Worm (Caenorhabditis elegans) whole organism, early embryonic: ENCODE results near the gene scl-26.

Source experiments
- B0310.2 ChIP-seq: sonication (generic microtip); optimal IDR thresholded peaks from 2 replicates; lab custom pipeline; 2016; ENCODE audit warnings: mild to moderate bottlenecking, missing genetic modification characterization, missing compliant biosample characterization
- ama-1 ChIP-seq: fragments of 150-350 bp; optimal IDR thresholded peaks from 2 replicates; lab custom pipeline; 2014
- ceh-13 ChIP-seq: fragments of 200-800 bp; sonication (Bioruptor generic); optimal IDR thresholded peaks from 2 replicates; lab custom pipeline; 2018; ENCODE audit warnings: mild to moderate bottlenecking, missing genetic modification characterization, missing compliant biosample characterization
- ceh-36 ChIP-seq: sonication (generic microtip); optimal IDR thresholded peaks from 2 replicates; lab custom pipeline; 2016; ENCODE audit warnings: missing genetic modification characterization, inconsistent platforms, missing compliant biosample characterization
- flt-1 ChIP-seq: fragments of 200-800 bp; sonication (Bioruptor generic); IDR thresholded peaks from 2 replicates; pipeline ENCODE4 v1.3.6; 2022; ENCODE audit warnings: missing genetic modification characterization, missing compliant biosample characterization
- hmbx-1 ChIP-seq: sonication (generic microtip); optimal IDR thresholded peaks from 2 replicates; lab custom pipeline; 2016; ENCODE audit warnings: mild to moderate bottlenecking, missing genetic modification characterization, missing compliant biosample characterization
- pes-1 ChIP-seq: fragments of 200-800 bp; sonication (Bioruptor generic); IDR thresholded peaks from 2 replicates; pipeline ENCODE4 v1.3.6; 2022; ENCODE audit warnings: missing genetic modification reagents, missing genetic modification characterization, missing compliant biosample characterization
- scrt-1 ChIP-seq: fragments of 200-800 bp; sonication (Bioruptor generic); IDR thresholded peaks from 2 replicates; pipeline ENCODE4 v1.3.6; 2022; ENCODE audit warnings: missing genetic modification characterization, missing compliant biosample characterization
- sea-1 ChIP-seq: fragments of 200-800 bp; sonication (Bioruptor generic); conservative IDR thresholded peaks from 2 replicates; pipeline ENCODE4 v1.3.6; 2022; ENCODE audit warnings: missing genetic modification characterization, missing compliant biosample characterization
- tbx-37 ChIP-seq: fragments of 200-800 bp; sonication (Bioruptor generic); conservative IDR thresholded peaks from 2 replicates; pipeline ENCODE4 v1.3.6; 2022; ENCODE audit warnings: missing genetic modification reagents, missing genetic modification characterization, missing compliant biosample characterization
- tra-4 ChIP-seq: sonication (generic microtip); optimal IDR thresholded peaks from 2 replicates; lab custom pipeline; 2017; ENCODE audit warnings: missing genetic modification characterization, missing compliant biosample characterization

- TF ChIP-seq ama-1 (lab: Kevin White, UChicago) (no peak), hmbx-1 (tag; lab: Kevin White, UChicago) (no peak), flt-1 (no peak), scrt-1 (GFP tag; lab: Robert Waterston, UW) (no peak), ceh-36 (no peak), tra-4 (tag; lab: Kevin White, UChicago) (no peak), sea-1 (GFP tag; lab: Robert Waterston, UW) (no peak), pes-1 (no peak), B0310.2 (no peak), ceh-13 (GFP tag; lab: Kevin White, UChicago) (no peak), tbx-37 (no peak)
Measured at ce11 chrV:7555875-7556274, 45.5 kb downstream of the scl-26 start.
